Worm (Caenorhabditis elegans) whole organism, L4 larva: ENCODE measurements around the gene egl-21.

ENCODE experiments used
- D1046.2 ChIP-seq: fragments of 200-800 bp; sonication (Bioruptor generic); IDR thresholded peaks from 2 replicates; pipeline ENCODE4 v1.3.6; 2022; ENCODE audit warnings: missing genetic modification characterization, missing compliant biosample characterization
- F10B5.3 ChIP-seq: sonication (generic microtip); optimal IDR thresholded peaks from 2 replicates; lab custom pipeline; 2016; ENCODE audit warnings: mild to moderate bottlenecking, missing genetic modification characterization, missing compliant biosample characterization
- F49E8.2 ChIP-seq: sonication (generic microtip); optimal IDR thresholded peaks from 2 replicates; lab custom pipeline; 2016; ENCODE audit warnings: missing compliant biosample characterization, mild to moderate bottlenecking, missing genetic modification characterization, borderline replicate concordance
- T20F7.1 ChIP-seq: fragments of 200-800 bp; sonication (Bioruptor generic); optimal IDR thresholded peaks from 2 replicates; lab custom pipeline; 2018; ENCODE audit warnings: mild to moderate bottlenecking, missing genetic modification characterization, missing compliant biosample characterization
- T26A8.4 ChIP-seq: fragments of 200-800 bp; sonication (Bioruptor generic); IDR thresholded peaks from 2 replicates; pipeline ENCODE4 v1.3.6; 2022; ENCODE audit warnings: missing genetic modification characterization, missing compliant biosample characterization
- Y75B8A.6 ChIP-seq: fragments of 200-800 bp; sonication (Bioruptor generic); IDR thresholded peaks from 2 replicates; pipeline ENCODE4 v1.3.6; 2022; ENCODE audit warnings: missing genetic modification reagents, missing genetic modification characterization, missing compliant biosample characterization
- ZK337.2 ChIP-seq: fragments of 200-800 bp; sonication (Bioruptor generic); IDR thresholded peaks from 2 replicates; pipeline ENCODE4 v1.3.6; 2022; ENCODE audit warnings: missing genetic modification reagents, missing genetic modification characterization, missing compliant biosample characterization
- aly-2 ChIP-seq: sonication (generic microtip); optimal IDR thresholded peaks from 2 replicates; lab custom pipeline; 2018; ENCODE audit warnings: missing biosample characterization, missing genetic modification characterization
- arid-1 ChIP-seq: fragments of 200-800 bp; sonication (Bioruptor generic); conservative IDR thresholded peaks from 2 replicates; pipeline ENCODE4 v1.3.6; 2022; ENCODE audit warnings: missing genetic modification reagents, missing genetic modification characterization, missing compliant biosample characterization
- ceh-28 ChIP-seq: fragments of 150-350 bp; optimal IDR thresholded peaks from 2 replicates; lab custom pipeline; 2014; ENCODE audit warnings: missing biosample characterization, missing genetic modification reagents, missing genetic modification characterization
- ceh-62 ChIP-seq: sonication (generic microtip); optimal IDR thresholded peaks from 2 replicates; lab custom pipeline; 2017; ENCODE audit warnings: missing biosample characterization, missing genetic modification characterization
- ces-1 ChIP-seq: fragments of 150-350 bp; sonication (generic microtip); optimal IDR thresholded peaks from 4 replicates; lab custom pipeline; 2014; ENCODE audit warnings: missing biosample characterization, missing genetic modification reagents, missing genetic modification characterization
- daf-16 ChIP-seq, 3 experiments: sonication (generic microtip); optimal IDR thresholded peaks; 2 replicates each; lab custom pipeline; 2016 to 2017; ENCODE audit warnings: missing genetic modification characterization in 3 of 3, missing genetic modification reagents in 3 of 3, mild to moderate bottlenecking in 2 of 3, missing compliant biosample characterization in 2 of 3, missing biosample characterization in 1 of 3, moderate library complexity in 1 of 3
- daf-19 ChIP-seq: fragments of 200-800 bp; sonication (Bioruptor generic); conservative IDR thresholded peaks from 2 replicates; pipeline ENCODE4 v1.3.6; 2022; ENCODE audit warnings: missing genetic modification characterization, missing compliant biosample characterization
- dmd-6 ChIP-seq: fragments of 200-800 bp; sonication (Bioruptor generic); IDR thresholded peaks from 2 replicates; pipeline ENCODE4 v1.3.6; 2022; ENCODE audit warnings: missing genetic modification reagents, missing genetic modification characterization, missing compliant biosample characterization
- dmd-9 ChIP-seq: fragments of 200-800 bp; sonication (Bioruptor generic); IDR thresholded peaks from 2 replicates; pipeline ENCODE4 v1.3.6; 2022; ENCODE audit warnings: missing genetic modification reagents, missing genetic modification characterization, missing compliant biosample characterization
- duxl-1 ChIP-seq: sonication (generic microtip); optimal IDR thresholded peaks from 2 replicates; lab custom pipeline; 2016; ENCODE audit warnings: mild to moderate bottlenecking, missing genetic modification characterization, moderate library complexity, missing compliant biosample characterization; ENCODE audit not compliant: poor library complexity
- fkh-10 ChIP-seq: fragments of 150-350 bp; optimal IDR thresholded peaks from 2 replicates; lab custom pipeline; 2014; ENCODE audit warnings: missing biosample characterization, missing genetic modification reagents, missing genetic modification characterization
- gei-8 ChIP-seq: fragments of 200-800 bp; sonication (Bioruptor generic); optimal IDR thresholded peaks from 2 replicates; lab custom pipeline; 2018; ENCODE audit warnings: mild to moderate bottlenecking, missing genetic modification characterization, missing compliant biosample characterization
- hif-1 ChIP-seq, 2 experiments: sonication (generic microtip); optimal IDR thresholded peaks; 2 replicates each; lab custom pipeline; 2016 to 2017; ENCODE audit warnings: missing compliant biosample characterization in 2 of 2, missing genetic modification characterization in 2 of 2, missing genetic modification reagents in 2 of 2, missing genotype in 2 of 2, mild to moderate bottlenecking in 1 of 2
- hlh-11 ChIP-seq: fragments of 200-800 bp; sonication (Bioruptor generic); optimal IDR thresholded peaks from 2 replicates; lab custom pipeline; 2018; ENCODE audit warnings: mild to moderate bottlenecking, missing genetic modification characterization, missing compliant biosample characterization
- jun-1 ChIP-seq: fragments of 150-350 bp; optimal IDR thresholded peaks from 2 replicates; lab custom pipeline; 2014; ENCODE audit warnings: missing biosample characterization, missing genetic modification reagents, missing genetic modification characterization
- lin-1 ChIP-seq: fragments of 200-800 bp; sonication (Bioruptor generic); IDR thresholded peaks from 2 replicates; pipeline ENCODE4 v1.3.6; 2022; ENCODE audit warnings: missing genetic modification reagents, missing genetic modification characterization, missing compliant biosample characterization
- lin-15B ChIP-seq: fragments of 150-350 bp; sonication (generic microtip); optimal IDR thresholded peaks from 3 replicates; lab custom pipeline; 2014; ENCODE audit warnings: missing biosample characterization, missing genetic modification characterization
- lin-29 ChIP-seq: fragments of 200-800 bp; sonication (Bioruptor generic); IDR thresholded peaks from 2 replicates; pipeline ENCODE4 v1.3.6; 2022; ENCODE audit warnings: missing genetic modification reagents, missing genetic modification characterization, missing compliant biosample characterization
- lin-38 ChIP-seq: fragments of 200-800 bp; sonication (Bioruptor generic); IDR thresholded peaks from 2 replicates; pipeline ENCODE4 v1.3.6; 2022; ENCODE audit warnings: missing genetic modification reagents, missing genetic modification characterization, missing compliant biosample characterization
- lir-3 ChIP-seq: sonication (generic microtip); optimal IDR thresholded peaks from 2 replicates; lab custom pipeline; 2016; ENCODE audit warnings: mild to moderate bottlenecking, missing genetic modification characterization, missing compliant biosample characterization
- lsy-2 ChIP-seq, 2 experiments: fragments of 150-350 bp in 1 of 2; sonication (generic microtip) in 1 of 2; optimal IDR thresholded peaks; 2 replicates each; lab custom pipeline; 2014 to 2017; ENCODE audit warnings: missing biosample characterization in 2 of 2, missing genetic modification characterization in 2 of 2
- madf-5 ChIP-seq, 2 experiments: fragments of 200-800 bp; sonication (Bioruptor generic); IDR thresholded peaks; 2 replicates each; pipeline ENCODE4 v1.3.6; 2022; ENCODE audit warnings: missing compliant biosample characterization in 2 of 2, missing genetic modification characterization in 2 of 2
- mdl-1 ChIP-seq, 2 experiments: fragments of 150-350 bp in 1 of 2; sonication (generic microtip) in 1 of 2; optimal IDR thresholded peaks; 2 replicates each; lab custom pipeline; 2014 to 2017; ENCODE audit warnings: missing biosample characterization in 2 of 2, missing genetic modification characterization in 2 of 2
- mep-1 ChIP-seq: fragments of 150-350 bp; sonication (generic microtip); optimal IDR thresholded peaks from 3 replicates; lab custom pipeline; 2014; ENCODE audit warnings: missing biosample characterization, missing genetic modification characterization
- mxl-2 ChIP-seq: fragments of 200-800 bp; sonication (Bioruptor generic); conservative IDR thresholded peaks from 2 replicates; pipeline ENCODE4 v1.3.6; 2022; ENCODE audit warnings: missing genetic modification reagents, missing genetic modification characterization, missing compliant biosample characterization
- nhr-10 ChIP-seq: fragments of 150-350 bp; optimal IDR thresholded peaks from 2 replicates; lab custom pipeline; 2014; ENCODE audit warnings: missing biosample characterization, missing genetic modification characterization
- nhr-102 ChIP-seq: sonication (generic microtip); optimal IDR thresholded peaks from 2 replicates; lab custom pipeline; 2016; ENCODE audit warnings: mild to moderate bottlenecking, missing genetic modification characterization, moderate library complexity, missing compliant biosample characterization
- nhr-11 ChIP-seq: fragments of 150-350 bp; optimal IDR thresholded peaks from 2 replicates; lab custom pipeline; 2014; ENCODE audit warnings: missing biosample characterization, missing genetic modification characterization
- nhr-111 ChIP-seq: fragments of 200-800 bp; sonication (Bioruptor generic); optimal IDR thresholded peaks from 2 replicates; lab custom pipeline; 2018; ENCODE audit warnings: mild to moderate bottlenecking, missing genetic modification characterization, missing compliant biosample characterization
- nhr-237 ChIP-seq: sonication (generic microtip); optimal IDR thresholded peaks from 2 replicates; lab custom pipeline; 2017; ENCODE audit warnings: missing biosample characterization, missing genetic modification characterization
- nhr-42 ChIP-seq: fragments of 200-800 bp; sonication (Bioruptor generic); IDR thresholded peaks from 2 replicates; pipeline ENCODE4 v1.3.6; 2022; ENCODE audit warnings: missing genetic modification characterization, missing compliant biosample characterization
- nhr-6 ChIP-seq: fragments of 150-350 bp; optimal IDR thresholded peaks from 2 replicates; lab custom pipeline; 2014; ENCODE audit warnings: missing biosample characterization, missing genetic modification characterization
- nhr-76 ChIP-seq: fragments of 150-350 bp; optimal IDR thresholded peaks from 2 replicates; lab custom pipeline; 2014; ENCODE audit warnings: missing biosample characterization, missing genetic modification characterization
- pha-4 ChIP-seq, 2 experiments: fragments of 150-350 bp in 1 of 2; fragments of 200-800 bp in 1 of 2; sonication (Bioruptor generic) in 1 of 2; IDR thresholded peaks in 1 of 2; optimal IDR thresholded peaks in 1 of 2; 2 replicates each; pipeline versions ENCODE4 v1.3.6 to Lab custom; 2014 to 2022; ENCODE audit warnings: missing genetic modification characterization in 2 of 2, missing genetic modification reagents in 2 of 2, missing biosample characterization in 1 of 2, missing compliant biosample characterization in 1 of 2
- saeg-2 ChIP-seq: fragments of 200-800 bp; sonication (Bioruptor generic); IDR thresholded peaks from 2 replicates; pipeline ENCODE4 v1.3.6; 2022; ENCODE audit warnings: missing genetic modification reagents, missing genetic modification characterization, missing compliant biosample characterization
- set-16 ChIP-seq: fragments of 200-800 bp; sonication (Bioruptor generic); IDR thresholded peaks from 2 replicates; pipeline ENCODE4 v1.3.6; 2022; ENCODE audit warnings: missing genetic modification reagents, missing genetic modification characterization, missing compliant biosample characterization
- skn-1 ChIP-seq: fragments of 150-350 bp; optimal IDR thresholded peaks from 2 replicates; lab custom pipeline; 2014; ENCODE audit warnings: missing biosample characterization, missing genetic modification characterization
- spr-3 ChIP-seq: fragments of 200-800 bp; sonication (Bioruptor generic); optimal IDR thresholded peaks from 2 replicates; lab custom pipeline; 2018; ENCODE audit warnings: mild to moderate bottlenecking, missing genetic modification characterization, missing compliant biosample characterization
- unc-130 ChIP-seq: sonication (generic microtip); optimal IDR thresholded peaks from 2 replicates; lab custom pipeline; 2016; ENCODE audit warnings: missing genetic modification reagents, missing genetic modification characterization, missing compliant biosample characterization
- vab-7 ChIP-seq: fragments of 200-800 bp; sonication (Bioruptor generic); IDR thresholded peaks from 2 replicates; pipeline ENCODE4 v1.3.6; 2022; ENCODE audit warnings: missing genetic modification reagents, missing genetic modification characterization, missing compliant biosample characterization
- zag-1 ChIP-seq: fragments of 150-350 bp; optimal IDR thresholded peaks from 2 replicates; lab custom pipeline; 2014; ENCODE audit warnings: missing biosample characterization, missing genetic modification characterization
- zip-11 ChIP-seq: fragments of 200-800 bp; sonication (Bioruptor generic); IDR thresholded peaks from 2 replicates; pipeline ENCODE4 v1.3.6; 2022; ENCODE audit warnings: missing genetic modification characterization, missing compliant biosample characterization
- zip-2 ChIP-seq: fragments of 150-350 bp; optimal IDR thresholded peaks from 2 replicates; lab custom pipeline; 2014; ENCODE audit warnings: missing biosample characterization, missing genetic modification characterization

Gene egl-21

DNA sequence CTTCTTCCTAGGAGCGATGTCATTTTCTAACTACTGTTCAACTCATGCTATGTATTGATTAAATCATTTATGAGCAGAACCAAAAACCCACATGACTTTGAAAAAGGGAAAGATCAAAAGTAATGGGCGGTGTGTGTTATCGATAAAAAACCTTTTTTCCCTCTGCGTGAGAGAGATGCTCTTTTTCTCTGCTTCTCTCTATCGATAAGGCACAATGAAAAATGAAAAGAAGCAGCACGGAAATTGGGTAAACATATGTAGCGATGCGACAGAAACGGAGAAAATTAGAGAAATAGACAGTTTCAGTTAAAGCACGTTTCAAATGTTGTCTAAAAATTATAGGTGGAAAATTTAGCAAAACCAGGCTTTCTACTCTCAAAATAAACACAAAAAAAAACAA is 20.7 kb upstream of the egl-21 start (continued):
- no peak for TF ChIP-seq ceh-62 (tag; lab: Kevin White, UChicago)
- no peak for TF ChIP-seq D1046.2 (GFP tag; lab: Robert Waterston, UW)
- TF ChIP-seq nhr-10 (tag; lab: Kevin White, UChicago): peak; percentile 51
- no peak for TF ChIP-seq F10B5.3 (tag; lab: Kevin White, UChicago)
- no peak for TF ChIP-seq madf-5 (GFP tag; IDR thresholded peaks at IDR 0.05; lab: Robert Waterston, UW)
- no peak for TF ChIP-seq spr-3 (GFP tag; lab: Kevin White, UChicago)
- 0 out of 2 replicates have a peak, but pooled peaks have one; percentile 20 for TF ChIP-seq lin-1 (GFP tag; lab: Robert Waterston, UW)
- TF ChIP-seq nhr-76 (tag; lab: Kevin White, UChicago): no peak
- peak; percentile 32 for TF ChIP-seq zip-2 (tag; lab: Kevin White, UChicago)
- TF ChIP-seq set-16 (GFP tag; lab: Robert Waterston, UW): no peak
- peak; percentile 47 for TF ChIP-seq mep-1 (tag; lab: Kevin White, UChicago)
- TF ChIP-seq jun-1: no peak
- TF ChIP-seq lin-38 (GFP tag; lab: Robert Waterston, UW): peak; percentile 26; the same call in 1 of the 2 replicates
- no peak for TF ChIP-seq nhr-237
- peak in 1 of 2 experiments; percentile 60 for TF ChIP-seq mdl-1 (tag; optimal IDR thresholded peaks at IDR 0.05; lab: Kevin White, UChicago)
- no peak for TF ChIP-seq aly-2 (tag; lab: Kevin White, UChicago)
- no peak for TF ChIP-seq nhr-111
- no peak for TF ChIP-seq saeg-2
- TF ChIP-seq T26A8.4 (GFP tag; lab: Robert Waterston, UW): peak; percentile 45; the same call in 1 of the 2 replicates
- peak; percentile 64 for TF ChIP-seq nhr-11
- 0 out of 2 replicates have a peak, but pooled peaks have one; percentile 26 for TF ChIP-seq nhr-42 (GFP tag; lab: Robert Waterston, UW)
- TF ChIP-seq nhr-102: peak; percentile 16
- TF ChIP-seq arid-1 (GFP tag; lab: Robert Waterston, UW): no peak
- TF ChIP-seq pha-4 (GFP tag; IDR thresholded peaks at IDR 0.05; lab: Robert Waterston, UW): peak; percentile 50; the same call in 1 of the 2 replicates
- no peak for TF ChIP-seq pha-4 (tag; optimal IDR thresholded peaks at IDR 0.05; lab: Kevin White, UChicago)
- TF ChIP-seq ZK337.2 (GFP tag; lab: Robert Waterston, UW): no peak
- no peak for TF ChIP-seq ces-1 (GFP tag; lab: Kevin White, UChicago)
- TF ChIP-seq unc-130 (GFP tag; lab: Kevin White, UChicago): no peak
- peak; percentile 84 for TF ChIP-seq dmd-6
- TF ChIP-seq hlh-11 (tag; lab: Kevin White, UChicago): peak; percentile 96
- TF ChIP-seq ceh-28: no peak
- TF ChIP-seq daf-16 (GFP tag; optimal IDR thresholded peaks at IDR 0.05; lab: Kevin White, UChicago): peak in 1 of 2 experiments; percentile 36
- peak; percentile 97 for TF ChIP-seq daf-16 (tag; optimal IDR thresholded peaks at IDR 0.05; lab: Kevin White, UChicago)
- no peak for TF ChIP-seq duxl-1
- TF ChIP-seq hif-1 (tag; optimal IDR thresholded peaks at IDR 0.05; lab: Kevin White, UChicago): peak in 1 of 2 experiments; percentile 84
- TF ChIP-seq daf-19 (GFP tag; lab: Robert Waterston, UW): no peak
- no peak for TF ChIP-seq lir-3 (tag; lab: Kevin White, UChicago)
- TF ChIP-seq vab-7: no peak
- peak in 1 of 2 experiments; percentile 63 for TF ChIP-seq lsy-2 (tag; optimal IDR thresholded peaks at IDR 0.05; lab: Kevin White, UChicago)
- TF ChIP-seq gei-8 (GFP tag; lab: Kevin White, UChicago): no peak
- TF ChIP-seq nhr-6: peak; percentile 77
- no peak for TF ChIP-seq fkh-10 (GFP tag; lab: Kevin White, UChicago)
- TF ChIP-seq mxl-2 (GFP tag; lab: Robert Waterston, UW): no peak
- TF ChIP-seq zag-1 (tag; lab: Kevin White, UChicago): no peak
- TF ChIP-seq F49E8.2 (tag; lab: Kevin White, UChicago): no peak
- TF ChIP-seq T20F7.1 (GFP tag; lab: Kevin White, UChicago): peak; percentile 23
- no peak for TF ChIP-seq zip-11 (GFP tag; lab: Robert Waterston, UW)
- no peak for TF ChIP-seq dmd-9 (GFP tag; lab: Robert Waterston, UW)
- TF ChIP-seq Y75B8A.6 (GFP tag; lab: Robert Waterston, UW): no peak
- no peak for TF ChIP-seq skn-1 (tag; lab: Kevin White, UChicago)
- TF ChIP-seq lin-15B: no peak
- no peak for TF ChIP-seq lin-29 (GFP tag; lab: Robert Waterston, UW)
